Fruit fly (Drosophila melanogaster) whole organism, prepupa: ENCODE measurements around the gene CG10405.

Source experiments
- Blimp-1 ChIP-seq: fragments of 200-800 bp; sonication (Bioruptor generic); optimal IDR thresholded peaks from 3 replicates; lab custom pipeline; 2017; ENCODE audit warnings: missing biosample characterization, missing genetic modification characterization, mild to moderate bottlenecking, moderate library complexity, missing genetic modification reagents
- CG11762 ChIP-seq: fragments of 200-800 bp; sonication (Bioruptor generic); optimal IDR thresholded peaks from 3 replicates; lab custom pipeline; 2016; ENCODE audit warnings: missing biosample characterization, missing genetic modification characterization; ENCODE audit not compliant: insufficient read depth
- CG34406 ChIP-seq: fragments of 200-800 bp; sonication (Bioruptor generic); optimal IDR thresholded peaks from 3 replicates; lab custom pipeline; 2016; ENCODE audit warnings: missing biosample characterization, missing genetic modification characterization
- CG6163 ChIP-seq: fragments of 200-800 bp; sonication (Bioruptor generic); IDR thresholded peaks from 3 replicates; pipeline ENCODE4 v1.3.6; 2022; ENCODE audit warnings: missing biosample characterization, missing genetic modification characterization
- Ets21C ChIP-seq: fragments of 200-800 bp; sonication (Bioruptor generic); optimal IDR thresholded peaks from 3 replicates; lab custom pipeline; 2016; ENCODE audit warnings: missing biosample characterization, missing genetic modification characterization
- Gug ChIP-seq: fragments of 200-800 bp; sonication (Bioruptor generic); IDR thresholded peaks from 2 replicates; pipeline ENCODE4 v1.3.6; 2022; ENCODE audit warnings: missing biosample characterization, missing genetic modification characterization
- Lpt ChIP-seq: fragments of 200-800 bp; sonication (Bioruptor generic); optimal IDR thresholded peaks from 3 replicates; lab custom pipeline; 2016; ENCODE audit warnings: missing biosample characterization, missing genetic modification characterization
- achi ChIP-seq: fragments of 200-800 bp; sonication (Bioruptor generic); optimal IDR thresholded peaks from 3 replicates; lab custom pipeline; 2016; ENCODE audit warnings: missing biosample characterization, missing genetic modification characterization
- fd59A ChIP-seq: fragments of 200-800 bp; sonication (Bioruptor generic); optimal IDR thresholded peaks from 2 replicates; lab custom pipeline; 2017; ENCODE audit warnings: missing biosample characterization, mild to moderate bottlenecking, missing genetic modification characterization, missing genetic modification reagents
- fkh ChIP-seq: fragments of 200-800 bp; sonication (Bioruptor generic); optimal IDR thresholded peaks from 3 replicates; lab custom pipeline; 2017; ENCODE audit warnings: missing biosample characterization, mild to moderate bottlenecking, missing genetic modification characterization, moderate library complexity
- ss ChIP-seq, 2 experiments: fragments of 200-800 bp; sonication (Bioruptor generic); optimal IDR thresholded peaks; 2 replicates in 1 of 2; 3 replicates in 1 of 2; lab custom pipeline; 2017 to 2018; ENCODE audit warnings: mild to moderate bottlenecking in 2 of 2, missing biosample characterization in 2 of 2, missing genetic modification characterization in 2 of 2, moderate library complexity in 1 of 2
- topi ChIP-seq: fragments of 200-800 bp; sonication (Bioruptor generic); optimal IDR thresholded peaks from 3 replicates; lab custom pipeline; 2016; ENCODE audit warnings: missing biosample characterization, missing genetic modification characterization

DNA sequence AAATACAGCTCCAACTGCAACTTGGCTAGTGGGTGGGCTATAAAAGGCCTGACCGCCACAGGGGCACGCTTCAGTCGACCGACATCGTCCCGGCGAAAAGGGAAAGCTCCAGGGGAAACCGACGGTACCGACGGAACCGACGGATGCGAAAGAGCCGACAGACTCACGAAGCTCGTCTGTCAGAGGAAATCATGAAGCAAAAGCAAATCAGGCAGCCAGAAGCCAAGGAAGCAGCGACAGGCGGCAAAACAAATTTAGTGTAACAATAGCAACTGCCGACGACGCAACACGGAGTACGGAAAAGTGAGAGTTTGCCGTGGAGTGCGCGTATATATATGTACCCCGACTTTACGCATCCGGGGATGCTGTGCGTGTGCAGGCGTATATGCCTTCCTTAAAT, 22.7 kb downstream of the CG10405 start, which contains the start of gene Gyc89Db:
- TF ChIP-seq CG34406 (no peak), Blimp-1 (GFP tag; lab: Kevin White, UChicago) (no peak), fd59A (GFP tag; lab: Kevin White, UChicago) (no peak), Ets21C (GFP tag; lab: Kevin White, UChicago) (no peak), CG6163 (no peak), CG11762 (GFP tag; lab: Kevin White, UChicago) (no peak), achi (GFP tag; lab: Kevin White, UChicago) (no peak), fkh (GFP tag; lab: Kevin White, UChicago) (no peak), topi (no peak), Gug (GFP tag; lab: Robert Waterston, UW) (no peak), ss (GFP tag; optimal IDR thresholded peaks at IDR 0.05; lab: Kevin White, UChicago) (no peak), Lpt (GFP tag; lab: Kevin White, UChicago) (no peak)
